Worm (Caenorhabditis elegans): ENCODE measurements around the gene asp-7.

Gene asp-7

DNA sequence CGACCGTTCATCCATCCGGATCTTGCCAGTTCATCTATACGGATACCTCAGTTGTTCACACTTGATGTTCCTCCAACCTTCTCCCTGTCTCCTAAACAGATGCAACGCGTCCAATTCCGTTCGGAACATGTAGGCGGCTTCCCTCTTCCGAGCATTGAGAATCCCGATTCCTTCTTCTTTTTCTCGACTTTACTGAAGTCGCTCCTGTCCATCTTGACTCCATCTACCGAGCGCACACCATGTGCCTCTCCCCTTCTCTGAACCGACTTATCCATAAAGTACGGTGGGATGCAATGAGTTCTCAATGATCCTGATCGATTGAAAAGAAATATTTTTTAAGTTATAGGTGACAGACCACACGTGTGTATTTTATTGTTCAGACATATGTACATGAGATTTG, 36.0 kb upstream of the asp-7 start:
- TF ChIP-seq elt-2 (tag; optimal IDR thresholded peaks at IDR 0.05) = no peak
- no peak for TF ChIP-seq lin-11 (tag; optimal IDR thresholded peaks at IDR 0.05)
- no peak for TF ChIP-seq fkh-6 (tag; optimal IDR thresholded peaks at IDR 0.05)
- no peak for TF ChIP-seq hlh-15 (tag; optimal IDR thresholded peaks at IDR 0.05)
- no peak for TF ChIP-seq pros-1 (tag; optimal IDR thresholded peaks at IDR 0.05)
- no peak for TF ChIP-seq hlh-6 (tag; optimal IDR thresholded peaks at IDR 0.05)
- TF ChIP-seq ceh-31 (tag; optimal IDR thresholded peaks at IDR 0.05) = no peak
- no peak for TF ChIP-seq lim-6 (tag; optimal IDR thresholded peaks at IDR 0.05)
- TF ChIP-seq Y22D7AL.16 (tag; optimal IDR thresholded peaks at IDR 0.05) = no peak
- no peak for TF ChIP-seq ref-2 (tag; optimal IDR thresholded peaks at IDR 0.05)

- TF ChIP-seq ceh-48 (tag; optimal IDR thresholded peaks at IDR 0.05) = no peak
- TF ChIP-seq pat-9 (tag; optimal IDR thresholded peaks at IDR 0.05) = no peak
- no peak for TF ChIP-seq K09A11.1 (tag; optimal IDR thresholded peaks at IDR 0.05; ENCODE audit: insufficient read depth)
Measured at ce11 chrV:2993816-2994215, 34.3 kb upstream of the asp-7 start, which contains the start of gene srw-115. srw-115 (minus strand) TSS chrV:2993916.

DNA sequence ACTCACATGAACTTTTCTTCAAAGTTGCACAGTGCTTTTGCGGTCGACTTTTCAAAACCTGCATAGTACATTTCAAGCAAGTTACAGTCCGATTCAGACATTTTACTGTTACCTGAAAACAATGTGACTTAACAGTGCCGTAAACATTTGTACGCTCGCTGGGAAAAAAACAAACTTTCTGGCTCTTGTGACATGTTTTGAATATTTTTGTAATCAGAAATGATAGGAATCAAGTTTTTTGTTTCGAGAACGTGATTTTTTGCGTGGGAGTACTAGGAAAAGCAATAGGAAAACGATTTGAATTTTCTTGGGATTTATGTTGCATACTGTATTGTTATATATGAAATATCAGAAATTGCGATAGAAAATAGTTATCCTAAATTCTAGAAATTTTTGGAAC, 32.0 kb upstream of the asp-7 start, which contains the start of gene srw-120:
Gene srw-120 (minus strand): TSS at position 101 of the 400 bp plus-strand sequence.
- TF ChIP-seq madf-2 (tag; optimal IDR thresholded peaks at IDR 0.05) (no peak), eyg-1 (tag; optimal IDR thresholded peaks at IDR 0.05) (no peak), T23F11.4 (GFP tag; optimal IDR thresholded peaks at IDR 0.05) (no peak), unc-42 (tag; optimal IDR thresholded peaks at IDR 0.05) (no peak), nhr-11 (tag; optimal IDR thresholded peaks at IDR 0.05) (no peak), nhr-232 (tag; optimal IDR thresholded peaks at IDR 0.05) (no peak), nfya-1 (tag; optimal IDR thresholded peaks at IDR 0.05) (no peak), zip-5 (tag; optimal IDR thresholded peaks at IDR 0.05) (no peak), ama-1 (optimal IDR thresholded peaks at IDR 0.05) (no peak), ceh-24 (tag; optimal IDR thresholded peaks at IDR 0.05) (no peak), ceh-45 (GFP tag; IDR thresholded peaks at IDR 0.05) (no peak), Y22D7AL.16 (tag; optimal IDR thresholded peaks at IDR 0.05) (no peak)

ce11 chrV:2999736-3000135, 28.3 kb upstream of the asp-7 start, which contains the start of gene srw-119:
srw-119 (minus strand) TSS chrV:2999836.
- TF ChIP-seq ceh-14 (tag; optimal IDR thresholded peaks at IDR 0.05) (no peak), npax-4 (tag; optimal IDR thresholded peaks at IDR 0.05) (no peak), ztf-16 (tag; optimal IDR thresholded peaks at IDR 0.05) (no peak), nhr-232 (tag; optimal IDR thresholded peaks at IDR 0.05) (no peak), dmd-4 (tag; optimal IDR thresholded peaks at IDR 0.05; ENCODE audit: borderline replicate concordance) (no peak), F13H6.1 (tag; optimal IDR thresholded peaks at IDR 0.05) (no peak), pag-3 (tag; optimal IDR thresholded peaks at IDR 0.05; ENCODE audit: borderline replicate concordance) (no peak), syd-9 (tag; optimal IDR thresholded peaks at IDR 0.05) (no peak), ceh-9 (tag; optimal IDR thresholded peaks at IDR 0.05) (no peak), hlh-30 (tag; optimal IDR thresholded peaks at IDR 0.05; ENCODE audit: insufficient read depth) (no peak), elt-2 (tag; optimal IDR thresholded peaks at IDR 0.05) (no peak), pat-9 (tag; optimal IDR thresholded peaks at IDR 0.05) (no peak)

DNA sequence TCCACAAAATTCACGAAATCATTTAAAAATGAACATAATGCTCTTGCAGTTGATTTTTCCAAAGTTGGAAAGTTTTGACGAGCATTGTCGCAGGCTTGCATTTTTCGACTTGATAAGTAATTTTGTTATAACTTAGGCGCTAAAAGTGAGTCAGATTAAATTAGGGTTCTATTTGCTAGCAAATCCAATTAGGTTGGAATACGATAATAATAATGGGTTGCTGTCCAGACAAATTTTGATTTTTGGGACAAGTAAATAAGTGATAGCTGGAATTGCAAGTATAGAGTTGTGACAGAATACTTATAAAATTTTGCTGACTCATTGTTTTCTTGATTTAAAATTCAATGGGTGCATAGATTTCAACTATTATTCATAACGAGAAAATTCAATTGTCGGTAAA, 22.1 kb upstream of the asp-7 start, which contains the start of gene srw-112:
Gene srw-112 (minus strand): TSS at position 101 of the 400 bp plus-strand sequence.
- TF ChIP-seq sdc-2 (tag; optimal IDR thresholded peaks at IDR 0.05) (no peak), ahr-1 (tag; optimal IDR thresholded peaks at IDR 0.05) (no peak), lim-6 (tag; optimal IDR thresholded peaks at IDR 0.05) (no peak), pros-1 (tag; optimal IDR thresholded peaks at IDR 0.05) (no peak), odd-2 (tag; optimal IDR thresholded peaks at IDR 0.05) (no peak)
